Worm (Caenorhabditis elegans): ENCODE data around the gene gpx-6.

Gene gpx-6

DNA sequence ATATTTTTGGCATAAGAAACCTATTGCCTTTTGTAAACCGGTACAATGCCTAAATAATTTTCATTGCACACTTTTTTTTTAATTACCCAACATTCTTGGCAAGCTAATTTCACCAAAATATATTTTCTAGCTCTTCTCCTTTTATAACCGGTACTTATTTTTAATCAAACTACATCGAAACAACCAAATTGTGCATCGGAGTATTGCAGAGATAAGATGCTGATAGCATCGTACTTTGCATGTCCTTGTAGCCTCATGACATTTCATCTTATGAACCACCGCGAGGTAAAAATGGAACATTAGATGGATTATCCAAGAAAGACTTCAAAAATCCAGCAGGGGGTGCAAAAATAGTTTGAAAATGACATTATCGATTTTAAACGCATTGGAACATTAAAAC is 33.2 kb downstream of the gpx-6 start:
- TF ChIP-seq aly-1 (tag; optimal IDR thresholded peaks at IDR 0.05) = no peak
- no peak for TF ChIP-seq flt-1 (GFP tag; IDR thresholded peaks at IDR 0.05)
- TF ChIP-seq hmg-4 (GFP tag; optimal IDR thresholded peaks at IDR 0.05) = no peak
- TF ChIP-seq scrt-1 (GFP tag; IDR thresholded peaks at IDR 0.05) = no peak
- no peak for TF ChIP-seq ets-7 (tag; optimal IDR thresholded peaks at IDR 0.05)
- TF ChIP-seq ceh-36 (tag; optimal IDR thresholded peaks at IDR 0.05) = no peak
- TF ChIP-seq F13C5.2 (tag; optimal IDR thresholded peaks at IDR 0.05) = no peak
- no peak for TF ChIP-seq hnd-1 (tag; optimal IDR thresholded peaks at IDR 0.05)
- TF ChIP-seq tbx-37 (GFP tag; conservative IDR thresholded peaks at IDR 0.05) = no peak
- TF ChIP-seq sea-1 (GFP tag; conservative IDR thresholded peaks at IDR 0.05) = no peak
- no peak for TF ChIP-seq ceh-13 (GFP tag; optimal IDR thresholded peaks at IDR 0.05)
- no peak for TF ChIP-seq pes-1 (GFP tag; IDR thresholded peaks at IDR 0.05)
- TF ChIP-seq ama-1 (optimal IDR thresholded peaks at IDR 0.05) = no peak
- no peak for TF ChIP-seq hmbx-1 (tag; optimal IDR thresholded peaks at IDR 0.05)
- no peak for TF ChIP-seq tra-4 (tag; optimal IDR thresholded peaks at IDR 0.05)
- TF ChIP-seq tbx-11 (GFP tag; IDR thresholded peaks at IDR 0.05) = no peak
- TF ChIP-seq B0310.2 (tag; optimal IDR thresholded peaks at IDR 0.05) = no peak

DNA sequence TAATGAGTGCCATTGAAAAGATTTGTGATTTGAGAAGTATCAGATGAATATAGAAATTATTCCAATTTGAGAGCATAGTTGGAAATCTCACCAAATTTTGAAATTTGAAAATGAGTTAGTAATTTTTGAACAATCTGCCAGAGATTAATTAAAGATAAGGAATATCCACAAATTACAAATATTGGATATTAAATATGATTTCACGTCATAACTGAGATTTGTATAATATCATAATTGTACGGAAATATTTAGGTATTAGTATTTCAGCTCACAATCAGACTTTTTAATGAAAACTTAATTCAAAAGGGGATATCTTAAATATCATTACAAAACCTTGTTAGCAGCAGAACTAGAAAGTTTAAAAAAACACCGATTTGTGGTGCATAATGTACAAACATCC is 37.9 kb downstream of the gpx-6 start, which contains the start of gene K07H8.7:
K07H8.7 (minus strand) TSS at position 101 of the 400 bp plus-strand sequence.
- no peak for TF ChIP-seq aly-1 (tag; optimal IDR thresholded peaks at IDR 0.05)
- TF ChIP-seq hnd-1 (tag; optimal IDR thresholded peaks at IDR 0.05) = no peak
- no peak for TF ChIP-seq ceh-36 (tag; optimal IDR thresholded peaks at IDR 0.05)
- TF ChIP-seq tra-4 (tag; optimal IDR thresholded peaks at IDR 0.05) = no peak
- TF ChIP-seq scrt-1 (GFP tag; IDR thresholded peaks at IDR 0.05) = no peak
- no peak for TF ChIP-seq ceh-13 (GFP tag; optimal IDR thresholded peaks at IDR 0.05)
- no peak for TF ChIP-seq B0310.2 (tag; optimal IDR thresholded peaks at IDR 0.05)
- TF ChIP-seq sea-1 (GFP tag; conservative IDR thresholded peaks at IDR 0.05) = no peak
- TF ChIP-seq F13C5.2 (tag; optimal IDR thresholded peaks at IDR 0.05) = no peak
- TF ChIP-seq ama-1 (optimal IDR thresholded peaks at IDR 0.05) = no peak
- TF ChIP-seq flt-1 (GFP tag; IDR thresholded peaks at IDR 0.05) = no peak
- TF ChIP-seq hmg-4 (GFP tag; optimal IDR thresholded peaks at IDR 0.05) = no peak
- TF ChIP-seq tbx-37 (GFP tag; conservative IDR thresholded peaks at IDR 0.05) = no peak
- no peak for TF ChIP-seq hmbx-1 (tag; optimal IDR thresholded peaks at IDR 0.05)
- no peak for TF ChIP-seq ets-7 (tag; optimal IDR thresholded peaks at IDR 0.05)
- TF ChIP-seq tbx-11 (GFP tag; IDR thresholded peaks at IDR 0.05) = no peak
- no peak for TF ChIP-seq pes-1 (GFP tag; IDR thresholded peaks at IDR 0.05)

DNA sequence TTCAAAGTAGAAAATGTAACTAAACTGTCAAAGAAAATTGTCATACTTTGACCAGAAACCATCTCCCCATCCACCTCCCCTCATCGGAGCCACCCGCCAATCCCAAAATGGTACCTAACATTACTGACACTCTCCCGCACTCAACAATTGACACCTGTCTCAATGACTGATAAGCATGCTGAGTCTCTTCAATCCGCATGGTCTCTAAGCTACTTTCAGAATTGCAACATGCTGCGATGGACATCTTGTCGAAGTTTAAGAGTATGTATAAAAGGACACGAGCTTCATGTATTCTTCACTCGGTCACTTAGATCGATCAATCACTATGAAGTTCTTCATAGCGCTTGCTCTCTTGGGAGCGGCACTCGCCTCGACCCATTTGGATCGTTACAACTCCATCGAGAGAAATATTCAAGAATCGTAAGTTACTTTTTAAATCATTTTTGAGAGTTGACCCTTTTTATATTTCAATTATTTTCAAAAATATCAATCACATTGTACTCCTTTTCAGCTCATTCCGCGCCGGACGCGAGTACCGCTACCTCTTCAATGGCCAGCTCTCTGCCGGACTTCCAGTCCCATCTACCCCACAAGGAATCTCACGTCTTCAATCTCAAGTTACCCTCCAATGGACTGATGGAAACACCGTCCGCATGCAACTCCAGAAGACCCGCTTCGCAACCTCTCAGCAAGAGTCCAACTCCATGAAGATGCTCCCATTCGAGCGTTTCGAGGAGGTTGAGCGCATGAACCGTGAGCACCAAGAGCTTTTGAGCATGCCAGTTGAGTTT is 39.0 kb downstream of the gpx-6 start, which contains the start of gene vit-6:
vit-6 (plus strand) TSS at position 310 of the 791 bp plus-strand sequence.
- TF ChIP-seq scrt-1 (GFP tag; IDR thresholded peaks at IDR 0.05) (no peak), hmg-4 (GFP tag; optimal IDR thresholded peaks at IDR 0.05) (no peak), ama-1 (optimal IDR thresholded peaks at IDR 0.05) (no peak), pes-1 (GFP tag; IDR thresholded peaks at IDR 0.05) (no peak), tbx-11 (GFP tag; IDR thresholded peaks at IDR 0.05) (no peak), hmbx-1 (tag; optimal IDR thresholded peaks at IDR 0.05) (no peak), ets-7 (tag; optimal IDR thresholded peaks at IDR 0.05) (no peak), tbx-37 (GFP tag; conservative IDR thresholded peaks at IDR 0.05) (no peak), flt-1 (GFP tag; IDR thresholded peaks at IDR 0.05) (no peak), sea-1 (GFP tag; conservative IDR thresholded peaks at IDR 0.05) (no peak), hnd-1 (tag; optimal IDR thresholded peaks at IDR 0.05) (no peak), aly-1 (tag; optimal IDR thresholded peaks at IDR 0.05) (no peak), F13C5.2 (tag; optimal IDR thresholded peaks at IDR 0.05) (no peak), B0310.2 (tag; optimal IDR thresholded peaks at IDR 0.05) (no peak), ceh-36 (tag; optimal IDR thresholded peaks at IDR 0.05) (no peak), ceh-13 (GFP tag; optimal IDR thresholded peaks at IDR 0.05) (no peak), tra-4 (tag; optimal IDR thresholded peaks at IDR 0.05) (no peak)

DNA sequence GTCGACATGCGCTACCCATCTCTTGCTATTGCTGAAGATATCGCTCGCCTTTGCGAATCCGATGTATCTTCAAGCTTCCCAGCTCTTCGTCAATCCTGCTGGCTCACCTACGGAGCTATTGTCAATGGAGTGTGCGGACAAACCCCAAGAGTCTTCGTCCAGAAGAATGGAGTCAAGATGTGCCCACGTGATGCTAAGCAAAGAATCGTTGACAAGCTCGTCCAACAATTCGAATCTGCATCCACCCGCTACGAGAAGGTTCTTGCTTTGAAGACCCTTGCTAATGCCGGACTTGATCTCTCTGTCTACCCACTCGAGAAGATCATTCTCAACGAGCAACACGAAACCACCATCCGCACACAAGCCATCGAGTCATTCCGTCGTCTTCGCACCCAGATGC is 40.7 kb downstream of the gpx-6 start:
- no peak for TF ChIP-seq tbx-11 (GFP tag; IDR thresholded peaks at IDR 0.05)
- no peak for TF ChIP-seq ceh-36 (tag; optimal IDR thresholded peaks at IDR 0.05)
- no peak for TF ChIP-seq flt-1 (GFP tag; IDR thresholded peaks at IDR 0.05)
- no peak for TF ChIP-seq scrt-1 (GFP tag; IDR thresholded peaks at IDR 0.05)

DNA sequence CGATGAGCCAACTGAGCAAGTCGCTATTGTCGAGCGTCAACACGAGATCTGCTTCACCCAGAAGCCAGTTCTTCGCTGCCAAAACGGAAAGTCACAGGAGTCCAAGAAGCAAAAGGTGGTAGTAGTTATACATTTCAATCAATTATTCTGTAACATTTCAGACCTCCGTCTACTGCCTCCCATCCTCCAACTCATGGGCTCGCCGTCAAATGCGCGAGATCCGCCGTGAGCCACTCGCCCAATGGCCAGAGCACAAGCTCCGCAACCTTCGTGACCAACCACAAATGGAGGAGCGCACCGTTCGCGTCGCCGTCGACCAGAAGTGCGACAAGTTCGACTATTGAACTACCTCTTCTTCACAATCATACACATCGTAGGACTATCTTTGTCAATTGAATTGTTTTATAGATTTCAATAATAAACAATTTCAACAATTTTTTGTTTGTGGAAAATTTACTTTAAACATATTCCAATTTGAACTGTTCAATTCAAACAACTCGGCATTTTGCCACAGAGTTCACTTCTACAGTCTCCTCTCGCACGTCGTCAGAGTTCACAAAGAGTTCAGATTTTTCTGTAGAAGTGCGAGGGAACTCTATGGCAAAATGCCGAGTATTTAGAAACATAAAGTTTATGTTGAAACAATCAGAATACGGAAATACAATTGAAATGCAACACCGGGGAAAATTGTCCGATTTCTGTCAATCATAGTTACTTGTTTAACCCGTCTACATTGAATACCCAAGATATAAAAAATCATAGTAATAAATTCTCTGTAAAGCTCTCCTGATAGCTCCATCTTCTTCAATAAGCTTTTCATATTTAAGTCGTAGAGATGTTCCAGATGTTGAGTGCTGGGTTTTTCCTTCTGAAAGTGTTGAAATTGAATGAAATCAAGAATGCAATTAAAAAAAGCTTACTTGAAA is 44.3 kb downstream of the gpx-6 start:
- TF ChIP-seq F13C5.2 (tag; optimal IDR thresholded peaks at IDR 0.05) (no peak), hmg-4 (GFP tag; optimal IDR thresholded peaks at IDR 0.05) (no peak), hmbx-1 (tag; optimal IDR thresholded peaks at IDR 0.05) (no peak), B0310.2 (tag; optimal IDR thresholded peaks at IDR 0.05) (no peak), ceh-13 (GFP tag; optimal IDR thresholded peaks at IDR 0.05) (no peak)

DNA sequence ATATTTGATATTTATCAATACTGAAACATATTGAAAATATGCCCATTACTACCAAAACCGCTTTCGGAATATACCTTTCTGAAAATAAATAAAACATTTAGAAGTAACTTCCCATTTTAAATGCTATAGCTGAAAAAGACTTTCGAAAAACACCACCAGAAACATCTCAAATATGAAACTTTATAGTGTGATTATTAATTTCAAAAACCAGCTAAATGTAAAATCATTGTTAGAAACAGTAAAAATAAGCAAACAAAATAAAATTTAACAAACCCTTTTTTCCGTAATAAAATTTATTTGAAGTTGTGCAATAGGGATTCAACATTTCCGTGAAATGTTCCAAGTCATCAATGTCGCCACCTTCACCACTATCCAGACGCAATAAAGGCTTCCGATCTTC is 46.0 kb downstream of the gpx-6 start, which contains the start of the genes K07H8.5 and K07H8.8:
K07H8.5 (plus strand) TSS at position 301 of the 400 bp plus-strand sequence.
K07H8.8 (minus strand) TSS at position 389 of the 400 bp plus-strand sequence.
- TF ChIP-seq hmg-4 (GFP tag; optimal IDR thresholded peaks at IDR 0.05) (no peak), ama-1 (optimal IDR thresholded peaks at IDR 0.05) (no peak), flt-1 (GFP tag; IDR thresholded peaks at IDR 0.05) (no peak), F13C5.2 (tag; optimal IDR thresholded peaks at IDR 0.05) (no peak), scrt-1 (GFP tag; IDR thresholded peaks at IDR 0.05) (no peak), tbx-37 (GFP tag; conservative IDR thresholded peaks at IDR 0.05) (no peak), hnd-1 (tag; optimal IDR thresholded peaks at IDR 0.05) (no peak), ets-7 (tag; optimal IDR thresholded peaks at IDR 0.05) (no peak), B0310.2 (tag; optimal IDR thresholded peaks at IDR 0.05) (no peak), sea-1 (GFP tag; conservative IDR thresholded peaks at IDR 0.05) (no peak), hmbx-1 (tag; optimal IDR thresholded peaks at IDR 0.05) (no peak)
